Worm (Caenorhabditis elegans): ENCODE results near the gene T21D12.12.

- TF ChIP-seq zag-1 (tag; optimal IDR thresholded peaks at IDR 0.05) (no peak), lin-39 (tag; optimal IDR thresholded peaks at IDR 0.05) (no peak), ztf-11 (tag; optimal IDR thresholded peaks at IDR 0.05) (no peak), ceh-82 (tag; optimal IDR thresholded peaks at IDR 0.05) (no peak), snpc-4 (tag; optimal IDR thresholded peaks at IDR 0.05) (peak; percentile 37), jun-1 (tag; optimal IDR thresholded peaks at IDR 0.05) (no peak), nfya-1 (tag; optimal IDR thresholded peaks at IDR 0.05; ENCODE audit: insufficient read depth) (peak; percentile 43), ama-1 (optimal IDR thresholded peaks at IDR 0.05) (no peak), nhr-76 (tag; optimal IDR thresholded peaks at IDR 0.05) (no peak), elt-3 (tag; optimal IDR thresholded peaks at IDR 0.05) (no peak), unc-62 (GFP tag; optimal IDR thresholded peaks at IDR 0.05) (no peak), nhr-25 (tag; optimal IDR thresholded peaks at IDR 0.05) (no peak)
Observed at ce11 chrIV:261607-262006, 4.6 kb upstream of the T21D12.12 start, which contains the start of gene pqbp-1.1.
